Fruit fly (Drosophila melanogaster) whole organism, embryonic: ENCODE measurements around the gene fmt.

Experiments
- Ada2b ChIP-seq: fragments of 200-800 bp; sonication (Bioruptor generic); IDR thresholded peaks from 2 replicates; pipeline ENCODE4 v1.3.6; 2022; ENCODE audit warnings: missing biosample characterization, missing genetic modification characterization
- CG10209 ChIP-seq: fragments of 200-800 bp; sonication (Bioruptor generic); optimal IDR thresholded peaks from 3 replicates; lab custom pipeline; 2017; ENCODE audit warnings: missing biosample characterization, mild to moderate bottlenecking, missing genetic modification characterization, missing genetic modification reagents
- CG11085 ChIP-seq: fragments of 200-800 bp; sonication (Bioruptor generic); IDR thresholded peaks from 2 replicates; pipeline ENCODE4 v1.3.6; 2022; ENCODE audit warnings: missing biosample characterization, missing genetic modification characterization
- CG12155 ChIP-seq: fragments of 200-800 bp; sonication (Bioruptor generic); optimal IDR thresholded peaks from 3 replicates; lab custom pipeline; 2016; ENCODE audit warnings: missing biosample characterization, missing genetic modification characterization
- CG13287 ChIP-seq: fragments of 200-800 bp; sonication (Bioruptor generic); IDR thresholded peaks from 2 replicates; pipeline ENCODE4 v1.3.6; 2022; ENCODE audit warnings: missing biosample characterization, missing genetic modification characterization; ENCODE audit not compliant: partially characterized antibody
- CG1647 ChIP-seq: fragments of 200-800 bp; sonication (Bioruptor generic); optimal IDR thresholded peaks from 3 replicates; lab custom pipeline; 2016; ENCODE audit warnings: missing biosample characterization, missing genetic modification characterization
- CG16779 ChIP-seq: fragments of 200-800 bp; sonication (Bioruptor generic); IDR thresholded peaks from 2 replicates; pipeline ENCODE4 v1.3.6; 2022; ENCODE audit warnings: missing biosample characterization, missing genetic modification characterization
- CG18599 ChIP-seq: fragments of 200-800 bp; sonication (Bioruptor generic); optimal IDR thresholded peaks from 3 replicates; lab custom pipeline; 2017; ENCODE audit warnings: missing biosample characterization, missing genetic modification characterization, mild to moderate bottlenecking, moderate library complexity, missing genetic modification reagents
- CG18764 ChIP-seq: fragments of 200-800 bp; sonication (Bioruptor generic); optimal IDR thresholded peaks from 3 replicates; lab custom pipeline; 2016; ENCODE audit warnings: missing biosample characterization, missing genetic modification characterization
- CG2116 ChIP-seq: fragments of 200-800 bp; sonication (Bioruptor generic); optimal IDR thresholded peaks from 3 replicates; lab custom pipeline; 2018; ENCODE audit warnings: missing biosample characterization, mild to moderate bottlenecking, missing genetic modification characterization
- CG2120 ChIP-seq: fragments of 200-800 bp; sonication (Bioruptor generic); optimal IDR thresholded peaks from 3 replicates; lab custom pipeline; 2016; ENCODE audit warnings: missing biosample characterization, missing genetic modification characterization
- CG2199 ChIP-seq: fragments of 200-800 bp; sonication (Bioruptor generic); IDR thresholded peaks from 3 replicates; pipeline ENCODE4 v1.3.6; 2022; ENCODE audit warnings: missing biosample characterization, missing genetic modification characterization
- CG2875 ChIP-seq: fragments of 200-800 bp; sonication (Bioruptor generic); optimal IDR thresholded peaks from 2 replicates; lab custom pipeline; 2017; ENCODE audit warnings: missing biosample characterization, mild to moderate bottlenecking, missing genetic modification characterization, missing genetic modification reagents
- CG30020 ChIP-seq: fragments of 200-800 bp; optimal IDR thresholded peaks from 2 replicates; lab custom pipeline; 2019; ENCODE audit warnings: missing biosample characterization, mild to moderate bottlenecking, missing genetic modification characterization, moderate library complexity
- CG33557 ChIP-seq: fragments of 200-800 bp; sonication (Bioruptor generic); optimal IDR thresholded peaks from 2 replicates; lab custom pipeline; 2019; ENCODE audit warnings: missing biosample characterization, mild to moderate bottlenecking, missing genetic modification characterization, moderate library complexity
- CG34224 ChIP-seq: fragments of 200-800 bp; sonication (Bioruptor generic); IDR thresholded peaks from 3 replicates; pipeline ENCODE4 v1.3.6; 2022; ENCODE audit warnings: missing biosample characterization, missing genetic modification characterization; ENCODE audit not compliant: partially characterized antibody
- CG3995 ChIP-seq: fragments of 200-800 bp; sonication (Bioruptor generic); optimal IDR thresholded peaks from 3 replicates; lab custom pipeline; 2016; ENCODE audit warnings: missing biosample characterization, missing genetic modification characterization
- CG7786 ChIP-seq: fragments of 200-800 bp; sonication (Bioruptor generic); optimal IDR thresholded peaks from 2 replicates; lab custom pipeline; 2016; ENCODE audit warnings: missing biosample characterization, missing genetic modification characterization
- CG8281 ChIP-seq: fragments of 200-800 bp; sonication (Bioruptor generic); optimal IDR thresholded peaks from 2 replicates; lab custom pipeline; 2018; ENCODE audit warnings: missing biosample characterization, mild to moderate bottlenecking, missing genetic modification characterization, moderate library complexity
- CG8924 ChIP-seq: fragments of 200-800 bp; optimal IDR thresholded peaks from 3 replicates; lab custom pipeline; 2019; ENCODE audit warnings: missing biosample characterization, mild to moderate bottlenecking, missing genetic modification characterization, moderate library complexity
- CG9215 ChIP-seq: fragments of 200-800 bp; sonication (Bioruptor generic); IDR thresholded peaks from 2 replicates; pipeline ENCODE4 v1.3.6; 2022; ENCODE audit warnings: missing biosample characterization, missing genetic modification characterization
- Dad ChIP-seq: fragments of 200-800 bp; sonication (Bioruptor generic); optimal IDR thresholded peaks from 3 replicates; lab custom pipeline; 2016; ENCODE audit warnings: missing biosample characterization, missing genetic modification characterization
- Dbx ChIP-seq: fragments of 200-800 bp; sonication (Bioruptor generic); IDR thresholded peaks from 3 replicates; pipeline ENCODE4 v1.3.6; 2022; ENCODE audit warnings: missing biosample characterization, missing genetic modification characterization
- Dp ChIP-seq: fragments of 200-800 bp; sonication (Bioruptor generic); optimal IDR thresholded peaks from 2 replicates; lab custom pipeline; 2018; ENCODE audit warnings: missing biosample characterization, mild to moderate bottlenecking, missing genetic modification characterization, moderate library complexity
- Hr51 ChIP-seq, 2 experiments: fragments of 200-800 bp; sonication (Bioruptor generic); optimal IDR thresholded peaks; 2 replicates in 1 of 2; 3 replicates in 1 of 2; lab custom pipeline; 2016 to 2018; ENCODE audit warnings: missing biosample characterization in 2 of 2, missing genetic modification characterization in 2 of 2, mild to moderate bottlenecking in 1 of 2, moderate library complexity in 1 of 2
- MESR4 ChIP-seq: fragments of 200-800 bp; sonication (Bioruptor generic); optimal IDR thresholded peaks from 2 replicates; lab custom pipeline; 2018; ENCODE audit warnings: missing biosample characterization, mild to moderate bottlenecking, missing genetic modification characterization, moderate library complexity
- PHDP ChIP-seq: fragments of 200-800 bp; sonication (Bioruptor generic); optimal IDR thresholded peaks from 3 replicates; lab custom pipeline; 2018; ENCODE audit warnings: missing biosample characterization, mild to moderate bottlenecking, missing genetic modification characterization, moderate library complexity
- Sox102F ChIP-seq: fragments of 200-800 bp; sonication (Bioruptor generic); optimal IDR thresholded peaks from 2 replicates; lab custom pipeline; 2018; ENCODE audit warnings: missing biosample characterization, mild to moderate bottlenecking, missing genetic modification characterization, moderate library complexity
- TFAM ChIP-seq: fragments of 200-800 bp; sonication (Bioruptor generic); optimal IDR thresholded peaks from 2 replicates; lab custom pipeline; 2017; ENCODE audit warnings: missing biosample characterization, missing genetic modification characterization, inconsistent platforms
- abd-A ChIP-seq: fragments of 200-800 bp; sonication (Bioruptor generic); optimal IDR thresholded peaks from 3 replicates; lab custom pipeline; 2019; ENCODE audit warnings: missing biosample characterization, mild to moderate bottlenecking, missing genetic modification characterization, moderate library complexity
- bowl ChIP-seq: fragments of 200-800 bp; sonication (Bioruptor generic); IDR thresholded peaks from 2 replicates; pipeline ENCODE4 v1.3.6; 2022; ENCODE audit warnings: missing biosample characterization, missing genetic modification characterization
- btn ChIP-seq: fragments of 200-800 bp; sonication (Bioruptor generic); optimal IDR thresholded peaks from 2 replicates; lab custom pipeline; 2016; ENCODE audit warnings: missing biosample characterization, missing genetic modification characterization
- chinmo ChIP-seq: fragments of 200-800 bp; sonication (Bioruptor generic); IDR thresholded peaks from 4 replicates; pipeline ENCODE4 v1.3.6; 2022; ENCODE audit warnings: missing biosample characterization, missing genetic modification characterization; ENCODE audit not compliant: partially characterized antibody
- crc ChIP-seq: fragments of 200-800 bp; sonication (Bioruptor generic); optimal IDR thresholded peaks from 2 replicates; lab custom pipeline; 2016; ENCODE audit warnings: missing biosample characterization, missing genetic modification characterization
- crp ChIP-seq, 2 experiments: fragments of 200-800 bp; sonication (Bioruptor generic); optimal IDR thresholded peaks; 2 replicates in 1 of 2; 3 replicates in 1 of 2; lab custom pipeline; 2017; ENCODE audit warnings: missing biosample characterization in 2 of 2, missing genetic modification characterization in 2 of 2, mild to moderate bottlenecking in 1 of 2, moderate library complexity in 1 of 2
- dan ChIP-seq: fragments of 200-800 bp; sonication (Bioruptor generic); IDR thresholded peaks from 2 replicates; pipeline ENCODE4 v1.3.6; 2022; ENCODE audit warnings: missing biosample characterization, missing genetic modification characterization
- ewg ChIP-seq: fragments of 200-800 bp; sonication (Bioruptor generic); optimal IDR thresholded peaks from 3 replicates; lab custom pipeline; 2017; ENCODE audit warnings: mild to moderate bottlenecking, missing biosample characterization, missing genetic modification reagents, missing genetic modification characterization
- eyg ChIP-seq: fragments of 200-800 bp; sonication (Bioruptor generic); optimal IDR thresholded peaks from 3 replicates; lab custom pipeline; 2016; ENCODE audit warnings: missing biosample characterization, missing genetic modification characterization
- fd64A ChIP-seq: fragments of 200-800 bp; sonication (Bioruptor generic); optimal IDR thresholded peaks from 3 replicates; lab custom pipeline; 2018; ENCODE audit warnings: missing biosample characterization, mild to moderate bottlenecking, missing genetic modification characterization
- gcm2 ChIP-seq: fragments of 200-800 bp; sonication (Bioruptor generic); optimal IDR thresholded peaks from 2 replicates; lab custom pipeline; 2016; ENCODE audit warnings: missing biosample characterization, missing genetic modification characterization
- ham ChIP-seq: fragments of 200-800 bp; sonication (Bioruptor generic); IDR thresholded peaks from 2 replicates; pipeline ENCODE4 v1.3.6; 2022; ENCODE audit warnings: missing biosample characterization, missing genetic modification characterization
- hkb ChIP-seq, 2 experiments: fragments of 200-800 bp in 1 of 2; fragments of >200 bp in 1 of 2; sonication (Bioruptor generic) in 1 of 2; IDR thresholded peaks in 1 of 2; optimal IDR thresholded peaks in 1 of 2; 2 replicates each; pipeline versions ENCODE4 v1.3.6 to Lab custom; 2017 to 2022; ENCODE audit warnings: missing biosample characterization in 1 of 2, missing genetic modification characterization in 1 of 2
- ken ChIP-seq: fragments of 200-800 bp; sonication (Bioruptor generic); IDR thresholded peaks from 3 replicates; pipeline ENCODE4 v1.3.6; 2022; ENCODE audit warnings: missing biosample characterization, missing genetic modification characterization
- klu ChIP-seq: fragments of 200-800 bp; sonication (Bioruptor generic); IDR thresholded peaks from 2 replicates; pipeline ENCODE4 v1.3.6; 2022; ENCODE audit warnings: missing biosample characterization, missing genetic modification characterization
- lmd ChIP-seq: fragments of 200-800 bp; sonication (Bioruptor generic); IDR thresholded peaks from 2 replicates; pipeline ENCODE4 v1.3.6; 2022; ENCODE audit warnings: missing biosample characterization, missing genetic modification characterization
- onecut ChIP-seq: fragments of 200-800 bp; sonication (Bioruptor generic); IDR thresholded peaks from 2 replicates; pipeline ENCODE4 v1.3.6; 2022; ENCODE audit warnings: missing biosample characterization, missing genetic modification characterization
- sens-2 ChIP-seq: fragments of 200-800 bp; sonication (Bioruptor generic); IDR thresholded peaks from 2 replicates; pipeline ENCODE4 v1.3.6; 2022; ENCODE audit warnings: missing biosample characterization, missing genetic modification characterization
- tna ChIP-seq: fragments of 200-800 bp; sonication (Bioruptor generic); IDR thresholded peaks from 2 replicates; pipeline ENCODE4 v1.3.6; 2022; ENCODE audit warnings: missing biosample characterization, missing genetic modification characterization; ENCODE audit not compliant: partially characterized antibody
- tup ChIP-seq: fragments of 200-800 bp; sonication (Bioruptor generic); optimal IDR thresholded peaks from 2 replicates; lab custom pipeline; 2016; ENCODE audit warnings: missing biosample characterization, mild to moderate bottlenecking, missing genetic modification characterization, moderate library complexity
- zen2 ChIP-seq: fragments of 200-800 bp; sonication (Bioruptor generic); IDR thresholded peaks from 3 replicates; pipeline ENCODE4 v1.3.6; 2022; ENCODE audit warnings: missing biosample characterization, missing genetic modification characterization; ENCODE audit not compliant: partially characterized antibody

The fmt gene

DNA sequence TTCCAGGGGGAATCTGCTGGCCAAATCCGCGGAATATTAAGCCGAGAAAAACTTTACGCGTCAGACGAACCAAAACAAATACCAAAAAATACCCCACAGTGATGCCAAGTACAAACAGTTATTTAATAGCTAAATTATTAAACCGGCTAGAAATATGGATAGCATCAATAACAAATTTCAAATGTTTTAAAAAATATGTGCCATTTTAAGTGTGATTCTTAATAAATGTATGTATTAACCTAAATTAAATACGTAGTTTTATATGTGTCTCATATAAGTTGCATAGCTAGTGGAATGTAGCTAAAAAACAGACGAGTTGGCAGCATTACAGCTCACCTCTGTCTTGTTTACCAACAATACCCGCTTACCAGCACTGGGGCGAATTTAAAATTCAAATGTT is 8.1 kb upstream of the fmt start, which contains the start of gene CG10274 (continued):
- TF ChIP-seq Dbx (GFP tag; lab: Robert Waterston, UW) (peak; percentile 81), CG10209 (peak; percentile 76), tna (GFP tag; lab: Robert Waterston, UW) (no peak), zen2 (GFP tag; lab: Robert Waterston, UW) (no peak), MESR4 (GFP tag; lab: Kevin White, UChicago) (no peak), CG8281 (tag; lab: Kevin White, UChicago) (no peak), CG2116 (GFP tag; lab: Kevin White, UChicago) (peak; percentile 77), bowl (GFP tag; lab: Robert Waterston, UW) (no peak), CG33557 (GFP tag; lab: Kevin White, UChicago) (peak; percentile 73), lmd (GFP tag; lab: Robert Waterston, UW) (peak; percentile 80), CG13287 (GFP tag; lab: Robert Waterston, UW) (no peak; the same call in 1 of the 2 replicates), CG16779 (no peak), tup (no peak), CG1647 (GFP tag; lab: Kevin White, UChicago) (peak; percentile 67), hkb (optimal IDR thresholded peaks at IDR 0.05; lab: Kevin White, UChicago) (no peak), hkb (GFP tag; IDR thresholded peaks at IDR 0.05; lab: Robert Waterston, UW) (peak; percentile 37; the same call in 1 of the 2 replicates), Hr51 (GFP tag; optimal IDR thresholded peaks at IDR 0.05; lab: Kevin White, UChicago) (peak in 1 of 2 experiments; percentile 50), Sox102F (no peak), PHDP (peak; percentile 78), klu (GFP tag; lab: Robert Waterston, UW) (peak; percentile 73; the same call in 1 of the 2 replicates), CG2875 (no peak), chinmo (GFP tag; lab: Robert Waterston, UW) (no peak), gcm2 (GFP tag; lab: Kevin White, UChicago) (peak; percentile 54), CG9215 (GFP tag; lab: Robert Waterston, UW) (peak; percentile 77), TFAM (GFP tag; lab: Kevin White, UChicago) (no peak), ewg (peak; percentile 61), sens-2 (no peak), CG2120 (peak; percentile 91), ken (GFP tag; lab: Robert Waterston, UW) (peak; percentile 55; the same call in 2 of the 3 replicates), btn (GFP tag; lab: Kevin White, UChicago) (no peak), crc (peak; percentile 44), ham (no peak), Ada2b (GFP tag; lab: Robert Waterston, UW) (peak; percentile 60), Dad (GFP tag; lab: Kevin White, UChicago) (peak; percentile 49), CG8924 (tag; lab: Kevin White, UChicago) (peak; percentile 79), CG2199 (GFP tag; lab: Robert Waterston, UW) (no peak), CG18599 (GFP tag; lab: Kevin White, UChicago) (no peak), onecut (GFP tag; lab: Robert Waterston, UW) (no peak), crp (GFP tag; optimal IDR thresholded peaks at IDR 0.05; lab: Kevin White, UChicago) (peak in 1 of 2 experiments; percentile 16), CG12155 (GFP tag; lab: Kevin White, UChicago) (peak; percentile 90), CG7786 (peak; percentile 71), eyg (GFP tag; lab: Kevin White, UChicago) (no peak), abd-A (tag; lab: Kevin White, UChicago) (no peak), fd64A (no peak), CG34224 (no peak), CG3995 (GFP tag; lab: Kevin White, UChicago) (peak; percentile 79), CG18764 (GFP tag; lab: Kevin White, UChicago) (peak; percentile 72), CG30020 (tag; lab: Kevin White, UChicago) (peak; percentile 79), Dp (GFP tag; lab: Kevin White, UChicago) (peak; percentile 75), CG11085 (GFP tag; lab: Robert Waterston, UW) (peak; percentile 43), dan (GFP tag; lab: Robert Waterston, UW) (no peak)
